Worm (Caenorhabditis elegans) whole organism, mixed stage, embryonic: ENCODE data around the gene ZK622.1.

Experiments
- ceh-39 ChIP-seq: fragments of 150-350 bp; optimal IDR thresholded peaks from 2 replicates; lab custom pipeline; 2014; ENCODE audit warnings: missing biosample characterization, missing genetic modification characterization
- lin-13 ChIP-seq: fragments of 150-350 bp; optimal IDR thresholded peaks from 2 replicates; lab custom pipeline; 2014; ENCODE audit warnings: missing biosample characterization, missing genetic modification characterization
- mep-1 ChIP-seq: fragments of 150-350 bp; optimal IDR thresholded peaks from 2 replicates; lab custom pipeline; 2017; ENCODE audit warnings: missing biosample characterization, missing genetic modification reagents, missing genetic modification characterization, inconsistent platforms
- nhr-237 ChIP-seq: fragments of 150-350 bp; optimal IDR thresholded peaks from 2 replicates; lab custom pipeline; 2014; ENCODE audit warnings: missing biosample characterization, missing genetic modification characterization
- nhr-76 ChIP-seq: sonication (generic microtip); optimal IDR thresholded peaks from 2 replicates; lab custom pipeline; 2017; ENCODE audit warnings: missing biosample characterization, missing genetic modification characterization
- pha-4 ChIP-seq: fragments of 150-350 bp; optimal IDR thresholded peaks from 2 replicates; lab custom pipeline; 2018; ENCODE audit warnings: missing biosample characterization, missing genetic modification reagents, missing genetic modification characterization
- sptf-1 ChIP-seq: sonication (generic microtip); optimal IDR thresholded peaks from 2 replicates; lab custom pipeline; 2017; ENCODE audit warnings: mild to moderate bottlenecking, missing genetic modification characterization, moderate library complexity, missing compliant biosample characterization
- unc-39 ChIP-seq: fragments of 150-350 bp; optimal IDR thresholded peaks from 2 replicates; lab custom pipeline; 2014; ENCODE audit warnings: missing biosample characterization, missing genetic modification characterization
- unc-62 ChIP-seq: fragments of 150-350 bp; optimal IDR thresholded peaks from 2 replicates; lab custom pipeline; 2014; ENCODE audit warnings: missing biosample characterization, missing genetic modification reagents, missing genetic modification characterization
- ztf-11 ChIP-seq: fragments of 150-350 bp; optimal IDR thresholded peaks from 2 replicates; lab custom pipeline; 2014; ENCODE audit warnings: missing biosample characterization, missing genetic modification characterization

DNA sequence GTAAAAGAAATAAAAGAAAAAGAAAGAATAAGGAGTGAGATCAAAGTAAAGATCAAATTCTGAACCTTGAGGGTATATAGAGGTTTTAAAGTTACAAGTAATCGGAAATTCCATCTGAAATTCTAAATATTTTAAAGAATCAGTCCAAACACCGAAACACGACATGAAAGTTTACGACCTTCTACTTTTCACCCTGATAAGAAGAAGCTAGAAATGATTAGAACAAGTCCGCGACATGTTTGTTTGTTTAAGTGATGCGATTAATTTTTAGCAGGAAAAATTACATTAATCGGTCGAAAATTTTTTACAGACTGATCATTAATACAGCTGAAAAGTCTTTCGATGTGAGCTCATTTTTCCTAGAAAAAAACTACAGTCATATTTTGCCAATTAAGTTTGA, 28.9 kb upstream of the ZK622.1 start:
- TF ChIP-seq nhr-76 (no peak), nhr-237 (tag; lab: Kevin White, UChicago) (no peak), unc-39 (tag; lab: Kevin White, UChicago) (no peak), unc-62 (GFP tag; lab: Kevin White, UChicago) (no peak), mep-1 (tag; lab: Kevin White, UChicago) (no peak), lin-13 (tag; lab: Kevin White, UChicago) (no peak), ztf-11 (tag; lab: Kevin White, UChicago) (no peak), pha-4 (tag; lab: Kevin White, UChicago) (no peak), sptf-1 (tag; lab: Kevin White, UChicago) (no peak), ceh-39 (tag; lab: Kevin White, UChicago) (no peak)
